Fruit fly (Drosophila melanogaster): Measurements from ENCODE around the gene FER.

DNA sequence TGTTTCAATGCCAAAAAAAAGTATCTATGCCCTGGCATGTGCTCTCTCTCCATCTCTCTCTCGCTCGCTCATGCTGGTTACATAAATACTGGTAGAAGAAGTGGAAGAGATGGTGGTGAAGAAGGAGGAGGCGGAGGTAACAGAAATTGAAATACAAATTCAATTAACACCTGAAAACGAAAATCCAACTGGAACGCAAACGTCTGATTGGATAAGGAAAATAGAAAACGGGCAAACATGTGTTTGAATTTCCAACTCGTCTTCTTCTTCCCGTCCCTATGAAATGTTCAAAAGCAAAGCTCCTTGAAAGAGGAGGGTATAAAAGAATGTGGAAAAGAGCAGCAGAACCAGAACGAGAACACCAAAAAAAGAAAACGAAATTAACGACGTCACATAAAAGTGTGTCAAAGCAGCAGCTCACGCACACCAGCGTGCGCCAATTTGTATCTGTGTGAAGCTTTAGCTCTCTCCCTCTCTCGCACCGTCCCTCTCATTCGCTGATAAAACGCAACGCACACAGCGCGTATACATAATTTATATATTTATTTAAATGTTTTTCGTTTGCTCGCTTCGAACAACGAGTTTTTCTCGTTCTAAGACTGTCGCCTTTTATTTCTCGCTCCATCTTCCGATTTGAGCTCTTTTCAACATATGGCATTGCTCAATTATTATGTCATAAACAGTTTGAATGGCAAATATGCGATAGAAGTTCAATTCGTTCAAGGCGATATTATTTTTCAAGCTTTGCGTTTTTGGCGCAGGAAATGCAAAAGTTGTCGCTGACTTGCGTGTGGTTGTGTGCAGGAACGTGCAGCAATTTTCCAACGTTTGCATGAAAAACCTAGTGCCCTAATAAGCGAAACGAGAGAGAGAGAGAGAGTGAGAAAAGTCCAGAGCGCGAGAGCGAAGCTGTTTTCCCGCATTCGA lies 24.3 kb upstream of the FER start:
- TF ChIP-seq Fer1 (GFP tag; optimal IDR thresholded peaks at IDR 0.05), result no peak
- no peak for TF ChIP-seq pfk (GFP tag; optimal IDR thresholded peaks at IDR 0.05)
- no peak for TF ChIP-seq CG34376 (GFP tag; optimal IDR thresholded peaks at IDR 0.05)
- no peak for TF ChIP-seq CG6654 (GFP tag; optimal IDR thresholded peaks at IDR 0.05)

Measured in whole organism, embryonic.